Worm (Caenorhabditis elegans): Measurements from ENCODE around the gene F11C1.9.

- no peak for TF ChIP-seq flt-1 (GFP tag; IDR thresholded peaks at IDR 0.05)
- no peak for TF ChIP-seq med-1 (GFP tag; optimal IDR thresholded peaks at IDR 0.05; ENCODE audit: insufficient read depth)
- TF ChIP-seq cog-1 (tag; optimal IDR thresholded peaks at IDR 0.05) = no peak
- no peak for TF ChIP-seq klf-2 (GFP tag; conservative IDR thresholded peaks at IDR 0.05)
- no peak for TF ChIP-seq T22C8.4 (GFP tag; IDR thresholded peaks at IDR 0.05)
Observed at ce11 chrX:13005730-13006129, 28.4 kb upstream of the F11C1.9 start.

All from whole organism, midembryonic.